Worm (Caenorhabditis elegans): ENCODE results near the gene hog-1.

- TF ChIP-seq aly-2 (tag; optimal IDR thresholded peaks at IDR 0.05) = no peak
- no peak for TF ChIP-seq dmd-4 (tag; optimal IDR thresholded peaks at IDR 0.05)
- TF ChIP-seq ztf-11 (tag; optimal IDR thresholded peaks at IDR 0.05) = no peak
Measured at ce11 chrX:5805872-5806472, 48.1 kb downstream of the hog-1 start, which contains the start of gene F13D11.3.
